Fruit fly (Drosophila melanogaster) whole organism, embryonic: ENCODE results near the gene w-cup.

Experiments used
- Asciz ChIP-seq: fragments of 200-800 bp; sonication (Bioruptor generic); optimal IDR thresholded peaks from 2 replicates; lab custom pipeline; 2017; ENCODE audit warnings: missing biosample characterization, mild to moderate bottlenecking, missing genetic modification characterization, missing genetic modification reagents
- Atf-2 ChIP-seq: fragments of 200-800 bp; sonication (Bioruptor generic); optimal IDR thresholded peaks from 2 replicates; lab custom pipeline; 2016; ENCODE audit warnings: missing biosample characterization, missing genetic modification characterization
- Bdp1 ChIP-seq: fragments of 200-800 bp; sonication (Bioruptor generic); optimal IDR thresholded peaks from 3 replicates; lab custom pipeline; 2016; ENCODE audit warnings: missing biosample characterization, missing genetic modification characterization
- CG10321 ChIP-seq: fragments of 200-800 bp; sonication (Bioruptor generic); IDR thresholded peaks from 2 replicates; pipeline ENCODE4 v1.3.6; 2022; ENCODE audit warnings: missing biosample characterization, missing genetic modification characterization
- CG10431 ChIP-seq: fragments of 200-800 bp; sonication (Bioruptor generic); optimal IDR thresholded peaks from 3 replicates; lab custom pipeline; 2018; ENCODE audit warnings: missing biosample characterization, mild to moderate bottlenecking, missing genetic modification characterization
- CG10565 ChIP-seq: fragments of 200-800 bp; sonication (Bioruptor generic); optimal IDR thresholded peaks from 3 replicates; lab custom pipeline; 2016; ENCODE audit warnings: missing biosample characterization, mild to moderate bottlenecking, missing genetic modification characterization
- CG11723 ChIP-seq: fragments of 200-800 bp; sonication (Bioruptor generic); optimal IDR thresholded peaks from 2 replicates; lab custom pipeline; 2017; ENCODE audit warnings: missing biosample characterization, mild to moderate bottlenecking, missing genetic modification characterization
- CG12299 ChIP-seq: fragments of 200-800 bp; sonication (Bioruptor generic); optimal IDR thresholded peaks from 2 replicates; lab custom pipeline; 2018; ENCODE audit warnings: missing biosample characterization, mild to moderate bottlenecking, missing genetic modification characterization
- CG13287 ChIP-seq: fragments of 200-800 bp; sonication (Bioruptor generic); IDR thresholded peaks from 2 replicates; pipeline ENCODE4 v1.3.6; 2022; ENCODE audit warnings: missing biosample characterization, missing genetic modification characterization; ENCODE audit not compliant: partially characterized antibody
- CG13424 ChIP-seq: fragments of 200-800 bp; sonication (Bioruptor generic); optimal IDR thresholded peaks from 2 replicates; lab custom pipeline; 2019; ENCODE audit warnings: missing biosample characterization, mild to moderate bottlenecking, missing genetic modification characterization, moderate library complexity
- CG14667 ChIP-seq: fragments of 200-800 bp; sonication (Bioruptor generic); IDR thresholded peaks from 2 replicates; pipeline ENCODE4 v1.3.6; 2022; ENCODE audit warnings: missing biosample characterization, missing genetic modification characterization
- CG14860 ChIP-seq: fragments of 200-800 bp; sonication (Bioruptor generic); IDR thresholded peaks from 3 replicates; pipeline ENCODE4 v1.3.6; 2022; ENCODE audit warnings: missing biosample characterization, missing genetic modification characterization; ENCODE audit not compliant: partially characterized antibody
- CG15269 ChIP-seq: fragments of 200-800 bp; sonication (Bioruptor generic); optimal IDR thresholded peaks from 2 replicates; lab custom pipeline; 2018; ENCODE audit warnings: missing biosample characterization, mild to moderate bottlenecking, missing genetic modification characterization, moderate library complexity
- CG1602 ChIP-seq: fragments of 200-800 bp; sonication (Bioruptor generic); optimal IDR thresholded peaks from 3 replicates; lab custom pipeline; 2016; ENCODE audit warnings: missing biosample characterization, missing genetic modification characterization
- CG1647 ChIP-seq: fragments of 200-800 bp; sonication (Bioruptor generic); optimal IDR thresholded peaks from 3 replicates; lab custom pipeline; 2016; ENCODE audit warnings: missing biosample characterization, missing genetic modification characterization
- CG17802 ChIP-seq: fragments of 200-800 bp; sonication (Bioruptor generic); optimal IDR thresholded peaks from 2 replicates; lab custom pipeline; 2018; ENCODE audit warnings: missing biosample characterization, mild to moderate bottlenecking, missing genetic modification characterization, moderate library complexity
- CG18599 ChIP-seq: fragments of 200-800 bp; sonication (Bioruptor generic); optimal IDR thresholded peaks from 3 replicates; lab custom pipeline; 2017; ENCODE audit warnings: missing biosample characterization, missing genetic modification characterization, mild to moderate bottlenecking, moderate library complexity, missing genetic modification reagents
- CG2116 ChIP-seq: fragments of 200-800 bp; sonication (Bioruptor generic); optimal IDR thresholded peaks from 3 replicates; lab custom pipeline; 2018; ENCODE audit warnings: missing biosample characterization, mild to moderate bottlenecking, missing genetic modification characterization
- CG31224 ChIP-seq: fragments of 200-800 bp; sonication (Bioruptor generic); IDR thresholded peaks from 2 replicates; pipeline ENCODE4 v1.3.6; 2022; ENCODE audit warnings: missing biosample characterization, missing genetic modification characterization
- CG4328 ChIP-seq: fragments of 200-800 bp; sonication (Bioruptor generic); optimal IDR thresholded peaks from 3 replicates; lab custom pipeline; 2017; ENCODE audit warnings: missing biosample characterization, missing genetic modification reagents, missing genetic modification characterization
- CG4730 ChIP-seq: fragments of 200-800 bp; sonication (Bioruptor generic); IDR thresholded peaks from 2 replicates; pipeline ENCODE4 v1.3.6; 2022; ENCODE audit warnings: missing biosample characterization, missing genetic modification characterization
- CG6813 ChIP-seq: fragments of 200-800 bp; sonication (Bioruptor generic); optimal IDR thresholded peaks from 2 replicates; lab custom pipeline; 2017; ENCODE audit warnings: missing biosample characterization, missing genetic modification characterization, mild to moderate bottlenecking, moderate library complexity, missing genetic modification reagents
- CG8765 ChIP-seq: fragments of 200-800 bp; sonication (Bioruptor generic); IDR thresholded peaks from 2 replicates; pipeline ENCODE4 v1.3.6; 2022; ENCODE audit warnings: missing biosample characterization, missing genetic modification characterization
- CG9437 ChIP-seq: fragments of 200-800 bp; sonication (Bioruptor generic); optimal IDR thresholded peaks from 2 replicates; lab custom pipeline; 2018; ENCODE audit warnings: missing biosample characterization, mild to moderate bottlenecking, missing genetic modification characterization
- CG9797 ChIP-seq: fragments of 200-800 bp; sonication (Bioruptor generic); optimal IDR thresholded peaks from 3 replicates; lab custom pipeline; 2018; ENCODE audit warnings: missing biosample characterization, mild to moderate bottlenecking, missing genetic modification characterization
- Dref ChIP-seq: fragments of 200-800 bp; sonication (Bioruptor generic); IDR thresholded peaks from 2 replicates; pipeline ENCODE4 v1.3.6; 2022; ENCODE audit warnings: missing biosample characterization, missing genetic modification characterization
- E2f1 ChIP-seq: fragments of 200-800 bp; sonication (Bioruptor generic); IDR thresholded peaks from 2 replicates; pipeline ENCODE4 v1.3.6; 2022; ENCODE audit warnings: missing biosample characterization, missing genetic modification characterization
- Ets65A ChIP-seq: fragments of 200-800 bp; sonication (Bioruptor generic); peaks from one replicate; lab custom pipeline; 2016; ENCODE audit warnings: missing biosample characterization, missing genetic modification characterization
- Gug ChIP-seq: fragments of 200-800 bp; sonication (Bioruptor generic); IDR thresholded peaks from 4 replicates; pipeline ENCODE4 v1.3.6; 2022; ENCODE audit warnings: missing biosample characterization, missing genetic modification characterization
- Jarid2 ChIP-seq: fragments of 200-800 bp; sonication (Bioruptor generic); optimal IDR thresholded peaks from 3 replicates; lab custom pipeline; 2017; ENCODE audit warnings: mild to moderate bottlenecking, missing biosample characterization, missing genetic modification reagents, missing genetic modification characterization
- Myb ChIP-seq: fragments of 200-800 bp; sonication (Bioruptor generic); optimal IDR thresholded peaks from 2 replicates; lab custom pipeline; 2016; ENCODE audit warnings: missing biosample characterization, missing genetic modification characterization
- ab ChIP-seq: fragments of 200-800 bp; sonication (Bioruptor generic); optimal IDR thresholded peaks from 2 replicates; lab custom pipeline; 2016; ENCODE audit warnings: missing biosample characterization, missing genetic modification characterization
- ac ChIP-seq: fragments of 200-800 bp; sonication (Bioruptor generic); optimal IDR thresholded peaks from 3 replicates; lab custom pipeline; 2017; ENCODE audit warnings: missing biosample characterization, mild to moderate bottlenecking, missing genetic modification characterization
- da ChIP-seq: fragments of 200-800 bp; sonication (Bioruptor generic); optimal IDR thresholded peaks from 2 replicates; lab custom pipeline; 2016; ENCODE audit warnings: missing biosample characterization, missing genetic modification characterization
- dan ChIP-seq: fragments of 200-800 bp; sonication (Bioruptor generic); IDR thresholded peaks from 2 replicates; pipeline ENCODE4 v1.3.6; 2022; ENCODE audit warnings: missing biosample characterization, missing genetic modification characterization
- dimm ChIP-seq: fragments of 200-800 bp; sonication (Bioruptor generic); IDR thresholded peaks from 2 replicates; pipeline ENCODE4 v1.3.6; 2022; ENCODE audit warnings: missing biosample characterization, missing genetic modification characterization
- dmrt11E ChIP-seq: fragments of 200-800 bp; sonication (Bioruptor generic); optimal IDR thresholded peaks from 3 replicates; lab custom pipeline; 2018; ENCODE audit warnings: missing biosample characterization, mild to moderate bottlenecking, missing genetic modification characterization, moderate library complexity
- exex ChIP-seq: fragments of 200-800 bp; sonication (Bioruptor generic); optimal IDR thresholded peaks from 4 replicates; lab custom pipeline; 2018; ENCODE audit warnings: missing biosample characterization, mild to moderate bottlenecking, missing genetic modification characterization, moderate library complexity
- fd102C ChIP-seq: fragments of 200-800 bp; sonication (Bioruptor generic); optimal IDR thresholded peaks from 2 replicates; lab custom pipeline; 2018; ENCODE audit warnings: missing biosample characterization, mild to moderate bottlenecking, missing genetic modification characterization, moderate library complexity
- grn ChIP-seq: fragments of 200-800 bp; sonication (Bioruptor generic); optimal IDR thresholded peaks from 3 replicates; lab custom pipeline; 2017; ENCODE audit warnings: missing biosample characterization, missing genetic modification characterization
- gt ChIP-seq: fragments of 200-800 bp; sonication (Bioruptor generic); IDR thresholded peaks from 2 replicates; pipeline ENCODE4 v1.3.6; 2022; ENCODE audit warnings: missing biosample characterization, missing genetic modification characterization
- hkb ChIP-seq, 2 experiments: fragments of 200-800 bp in 1 of 2; fragments of >200 bp in 1 of 2; sonication (Bioruptor generic) in 1 of 2; IDR thresholded peaks in 1 of 2; optimal IDR thresholded peaks in 1 of 2; 2 replicates each; pipeline versions ENCODE4 v1.3.6 to Lab custom; 2017 to 2022; ENCODE audit warnings: missing biosample characterization in 1 of 2, missing genetic modification characterization in 1 of 2
- inv ChIP-seq: fragments of 200-800 bp; sonication (Bioruptor generic); IDR thresholded peaks from 2 replicates; pipeline ENCODE4 v1.3.6; 2022; ENCODE audit warnings: missing biosample characterization, missing genetic modification characterization; ENCODE audit not compliant: partially characterized antibody
- lab ChIP-seq: fragments of 200-800 bp; sonication (Bioruptor generic); optimal IDR thresholded peaks from 3 replicates; lab custom pipeline; 2017; ENCODE audit warnings: missing biosample characterization, missing genetic modification characterization, mild to moderate bottlenecking, moderate library complexity, missing genetic modification reagents
- mld ChIP-seq: fragments of 200-800 bp; sonication (Bioruptor generic); IDR thresholded peaks from 3 replicates; pipeline ENCODE4 v1.3.6; 2022; ENCODE audit warnings: missing biosample characterization, missing genetic modification characterization; ENCODE audit not compliant: partially characterized antibody
- nerfin-2 ChIP-seq: fragments of 200-800 bp; sonication (Bioruptor generic); IDR thresholded peaks from 2 replicates; pipeline ENCODE4 v1.3.6; 2022; ENCODE audit warnings: missing biosample characterization, missing genetic modification characterization; ENCODE audit not compliant: partially characterized antibody
- onecut ChIP-seq: fragments of 200-800 bp; sonication (Bioruptor generic); IDR thresholded peaks from 2 replicates; pipeline ENCODE4 v1.3.6; 2022; ENCODE audit warnings: missing biosample characterization, missing genetic modification characterization
- sc ChIP-seq, 3 experiments: fragments of >200 bp in 2 of 3; fragments of 200-800 bp in 1 of 3; sonication (Bioruptor generic) in 1 of 3; optimal IDR thresholded peaks; 2 replicates in 2 of 3; 3 replicates in 1 of 3; lab custom pipeline; 2017; ENCODE audit warnings: mild to moderate bottlenecking in 1 of 3, missing biosample characterization in 1 of 3, missing genetic modification characterization in 1 of 3, missing genetic modification reagents in 1 of 3
- tin ChIP-seq: fragments of 200-800 bp; sonication (Bioruptor generic); optimal IDR thresholded peaks from 3 replicates; lab custom pipeline; 2016; ENCODE audit warnings: missing biosample characterization, missing genetic modification characterization
- wek ChIP-seq: fragments of 200-800 bp; sonication (Bioruptor generic); optimal IDR thresholded peaks from 3 replicates; lab custom pipeline; 2018; ENCODE audit warnings: missing biosample characterization, mild to moderate bottlenecking, missing genetic modification characterization, moderate library complexity

The w-cup gene

DNA sequence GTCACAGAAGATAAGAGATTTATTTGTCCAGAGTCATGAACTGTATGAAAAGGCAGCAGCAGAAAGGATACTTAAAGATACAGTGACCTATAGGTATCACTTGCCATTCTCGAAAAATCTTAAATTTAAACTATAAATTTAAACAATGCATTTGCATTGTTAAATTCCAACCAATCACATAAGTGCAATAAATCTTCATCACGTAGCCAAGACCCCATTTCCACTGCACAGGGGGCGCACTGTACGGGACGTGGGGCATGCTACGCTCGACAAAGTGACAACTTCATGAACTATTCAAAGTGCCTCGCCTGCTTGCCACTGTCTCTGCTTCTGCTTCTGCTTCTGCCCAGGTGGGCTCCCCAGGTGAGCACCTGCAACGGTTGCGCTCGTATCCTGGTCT is 22.3 kb downstream of the w-cup start (continued):
- TF ChIP-seq wek (GFP tag; lab: Kevin White, UChicago) (no peak), Jarid2 (no peak), CG18599 (no peak), CG17802 (tag; lab: Kevin White, UChicago) (no peak), CG13287 (GFP tag; lab: Robert Waterston, UW) (no peak), Bdp1 (GFP tag; lab: Kevin White, UChicago) (no peak), fd102C (no peak), nerfin-2 (no peak), CG4328 (no peak), CG12299 (tag; lab: Kevin White, UChicago) (no peak), CG8765 (no peak), E2f1 (GFP tag; lab: Robert Waterston, UW) (0 out of 2 replicates have a peak, but pooled peaks have one; percentile 9), tin (GFP tag; lab: Kevin White, UChicago) (no peak), Atf-2 (GFP tag; lab: Kevin White, UChicago) (no peak), Gug (no peak), CG13424 (no peak), CG6813 (GFP tag; lab: Kevin White, UChicago) (no peak), da (GFP tag; lab: Kevin White, UChicago) (no peak), CG11723 (GFP tag; lab: Kevin White, UChicago) (no peak), ab (no peak), gt (no peak), dimm (GFP tag; lab: Robert Waterston, UW) (no peak), CG9797 (GFP tag; lab: Kevin White, UChicago) (no peak), CG2116 (GFP tag; lab: Kevin White, UChicago) (no peak), CG1602 (GFP tag; lab: Kevin White, UChicago) (no peak), sc (optimal IDR thresholded peaks at IDR 0.05; lab: Kevin White, UChicago) (no peak), sc (GFP tag; optimal IDR thresholded peaks at IDR 0.05; lab: Kevin White, UChicago) (no peak), CG15269 (tag; lab: Kevin White, UChicago) (no peak), CG14667 (GFP tag; lab: Robert Waterston, UW) (no peak), CG10321 (GFP tag; lab: Robert Waterston, UW) (no peak), inv (GFP tag; lab: Robert Waterston, UW) (no peak), CG10565 (GFP tag; lab: Kevin White, UChicago) (no peak), exex (tag; lab: Kevin White, UChicago) (no peak), CG1647 (GFP tag; lab: Kevin White, UChicago) (no peak), ac (GFP tag; lab: Kevin White, UChicago) (no peak), CG4730 (no peak), Myb (GFP tag; lab: Kevin White, UChicago) (no peak), mld (GFP tag; lab: Robert Waterston, UW) (no peak), CG9437 (GFP tag; lab: Kevin White, UChicago) (no peak), Dref (GFP tag; lab: Robert Waterston, UW) (no peak), lab (GFP tag; lab: Kevin White, UChicago) (no peak), CG31224 (GFP tag; lab: Robert Waterston, UW) (no peak), dmrt11E (tag; lab: Kevin White, UChicago) (no peak), onecut (GFP tag; lab: Robert Waterston, UW) (no peak), dan (GFP tag; lab: Robert Waterston, UW) (no peak), CG14860 (GFP tag; lab: Robert Waterston, UW) (no peak), grn (GFP tag; lab: Kevin White, UChicago) (no peak), Asciz (GFP tag; lab: Kevin White, UChicago) (no peak), CG10431 (GFP tag; lab: Kevin White, UChicago) (no peak), Ets65A (no peak), hkb (optimal IDR thresholded peaks at IDR 0.05; lab: Kevin White, UChicago) (no peak), hkb (GFP tag; IDR thresholded peaks at IDR 0.05; lab: Robert Waterston, UW) (peak; percentile 31; the same call in 1 of the 2 replicates)
